Fruit fly (Drosophila melanogaster) whole organism, embryonic: Measurements from ENCODE around the gene Cyp4ac3.

Experiments
- ATbp ChIP-seq: fragments of 200-800 bp; sonication (Bioruptor generic); optimal IDR thresholded peaks from 2 replicates; lab custom pipeline; 2017; ENCODE audit warnings: missing biosample characterization, mild to moderate bottlenecking, missing genetic modification characterization, missing genetic modification reagents
- Adf1 ChIP-seq: fragments of 200-800 bp; sonication (Bioruptor generic); IDR thresholded peaks from 2 replicates; pipeline ENCODE4 v1.3.6; 2022; ENCODE audit warnings: missing biosample characterization, missing genetic modification characterization
- Atf6 ChIP-seq: fragments of 200-800 bp; sonication (Bioruptor generic); IDR thresholded peaks from 2 replicates; pipeline ENCODE4 v1.3.6; 2022; ENCODE audit warnings: missing biosample characterization, missing genetic modification characterization
- BEAF-32 ChIP-seq: fragments of 200-800 bp; sonication (Bioruptor generic); optimal IDR thresholded peaks from 3 replicates; lab custom pipeline; 2017; ENCODE audit warnings: missing biosample characterization, missing genetic modification characterization, mild to moderate bottlenecking, moderate library complexity, missing genetic modification reagents
- CG10543 ChIP-seq: fragments of 200-800 bp; sonication (Bioruptor generic); optimal IDR thresholded peaks from 3 replicates; lab custom pipeline; 2017; ENCODE audit warnings: missing biosample characterization, mild to moderate bottlenecking, missing genetic modification characterization, moderate library complexity
- CG12219 ChIP-seq: fragments of 200-800 bp; sonication (Bioruptor generic); optimal IDR thresholded peaks from 3 replicates; lab custom pipeline; 2018; ENCODE audit warnings: missing biosample characterization, mild to moderate bottlenecking, missing genetic modification characterization
- CG12659 ChIP-seq: fragments of 200-800 bp; sonication (Bioruptor generic); optimal IDR thresholded peaks from 3 replicates; lab custom pipeline; 2017; ENCODE audit warnings: mild to moderate bottlenecking, missing biosample characterization, missing genetic modification reagents, missing genetic modification characterization
- CG13775 ChIP-seq: fragments of 200-800 bp; sonication (Bioruptor generic); optimal IDR thresholded peaks from 3 replicates; lab custom pipeline; 2017; ENCODE audit warnings: missing biosample characterization, mild to moderate bottlenecking, missing genetic modification characterization
- CG1603 ChIP-seq: fragments of 200-800 bp; sonication (Bioruptor generic); optimal IDR thresholded peaks from 2 replicates; lab custom pipeline; 2019; ENCODE audit warnings: missing biosample characterization, mild to moderate bottlenecking, missing genetic modification characterization, moderate library complexity
- CG1792 ChIP-seq: fragments of 200-800 bp; sonication (Bioruptor generic); optimal IDR thresholded peaks from 2 replicates; lab custom pipeline; 2016; ENCODE audit warnings: missing biosample characterization, missing genetic modification characterization
- CG30020 ChIP-seq: fragments of 200-800 bp; optimal IDR thresholded peaks from 2 replicates; lab custom pipeline; 2019; ENCODE audit warnings: missing biosample characterization, mild to moderate bottlenecking, missing genetic modification characterization, moderate library complexity
- CG3995 ChIP-seq: fragments of 200-800 bp; sonication (Bioruptor generic); optimal IDR thresholded peaks from 3 replicates; lab custom pipeline; 2016; ENCODE audit warnings: missing biosample characterization, missing genetic modification characterization
- CG5953 ChIP-seq: fragments of 200-800 bp; sonication (Bioruptor generic); IDR thresholded peaks from 2 replicates; pipeline ENCODE4 v1.3.6; 2022; ENCODE audit warnings: missing biosample characterization, missing genetic modification characterization
- CG7963 ChIP-seq: fragments of 200-800 bp; sonication (Bioruptor generic); IDR thresholded peaks from 3 replicates; pipeline ENCODE4 v1.3.6; 2022; ENCODE audit warnings: missing biosample characterization, missing genetic modification characterization; ENCODE audit not compliant: partially characterized antibody
- CG8359 ChIP-seq: fragments of 200-800 bp; sonication (Bioruptor generic); optimal IDR thresholded peaks from 2 replicates; lab custom pipeline; 2017; ENCODE audit warnings: missing biosample characterization, mild to moderate bottlenecking, missing genetic modification characterization, borderline replicate concordance
- D ChIP-seq, 2 experiments: fragments of 200-800 bp in 1 of 2; fragments of >200 bp in 1 of 2; sonication (Bioruptor generic) in 1 of 2; optimal IDR thresholded peaks; 2 replicates in 1 of 2; 3 replicates in 1 of 2; lab custom pipeline; 2017; ENCODE audit warnings: mild to moderate bottlenecking in 1 of 2, missing biosample characterization in 1 of 2, missing genetic modification characterization in 1 of 2, missing genetic modification reagents in 1 of 2
- Dad ChIP-seq: fragments of 200-800 bp; sonication (Bioruptor generic); optimal IDR thresholded peaks from 3 replicates; lab custom pipeline; 2016; ENCODE audit warnings: missing biosample characterization, missing genetic modification characterization
- Dek ChIP-seq: fragments of 200-800 bp; sonication (Bioruptor generic); optimal IDR thresholded peaks from 3 replicates; lab custom pipeline; 2019; ENCODE audit warnings: missing biosample characterization, mild to moderate bottlenecking, missing genetic modification characterization, moderate library complexity
- Dip3 ChIP-seq: fragments of 200-800 bp; sonication (Bioruptor generic); optimal IDR thresholded peaks from 3 replicates; lab custom pipeline; 2016; ENCODE audit warnings: missing biosample characterization, missing genetic modification characterization
- Elba2 ChIP-seq: fragments of 200-800 bp; sonication (Bioruptor generic); optimal IDR thresholded peaks from 3 replicates; lab custom pipeline; 2016; ENCODE audit warnings: missing biosample characterization, missing genetic modification characterization
- GATAe ChIP-seq: fragments of 200-800 bp; sonication (Bioruptor generic); conservative IDR thresholded peaks from 2 replicates; pipeline ENCODE4 v1.3.6; 2022; ENCODE audit warnings: missing biosample characterization, missing genetic modification characterization
- Kr ChIP-seq: fragments of 200-800 bp; sonication (Bioruptor generic); optimal IDR thresholded peaks from 2 replicates; lab custom pipeline; 2017; ENCODE audit warnings: missing biosample characterization, mild to moderate bottlenecking, missing genetic modification characterization
- MTF-1 ChIP-seq: fragments of 200-800 bp; sonication (Bioruptor generic); optimal IDR thresholded peaks from 2 replicates; lab custom pipeline; 2018; ENCODE audit warnings: missing biosample characterization, mild to moderate bottlenecking, missing genetic modification characterization, borderline replicate concordance
- Med ChIP-seq: fragments of 200-800 bp; sonication (Bioruptor generic); peaks from one replicate; lab custom pipeline; 2016; ENCODE audit warnings: missing biosample characterization, missing genetic modification characterization, mild to moderate bottlenecking, inconsistent platforms, moderate library complexity
- NFAT ChIP-seq: fragments of 200-800 bp; sonication (Bioruptor generic); IDR thresholded peaks from 2 replicates; pipeline ENCODE4 v1.3.6; 2022; ENCODE audit warnings: missing biosample characterization, missing genetic modification characterization
- Six4 ChIP-seq: fragments of 200-800 bp; sonication (Bioruptor generic); optimal IDR thresholded peaks from 2 replicates; lab custom pipeline; 2016; ENCODE audit warnings: missing biosample characterization, missing genetic modification characterization
- amos ChIP-seq: fragments of 200-800 bp; sonication (Bioruptor generic); IDR thresholded peaks from 2 replicates; pipeline ENCODE4 v1.3.6; 2022; ENCODE audit warnings: missing biosample characterization, missing genetic modification characterization; ENCODE audit not compliant: partially characterized antibody
- cad ChIP-seq: fragments of >200 bp; optimal IDR thresholded peaks from 2 replicates; lab custom pipeline; 2017; ENCODE audit warnings: missing biosample characterization, missing genetic modification characterization
- cg ChIP-seq: fragments of 200-800 bp; sonication (Bioruptor generic); optimal IDR thresholded peaks from 3 replicates; lab custom pipeline; 2019; ENCODE audit warnings: missing biosample characterization, mild to moderate bottlenecking, missing genetic modification characterization, moderate library complexity
- dan ChIP-seq: fragments of 200-800 bp; sonication (Bioruptor generic); IDR thresholded peaks from 2 replicates; pipeline ENCODE4 v1.3.6; 2022; ENCODE audit warnings: missing biosample characterization, missing genetic modification characterization
- ewg ChIP-seq: fragments of 200-800 bp; sonication (Bioruptor generic); optimal IDR thresholded peaks from 3 replicates; lab custom pipeline; 2017; ENCODE audit warnings: mild to moderate bottlenecking, missing biosample characterization, missing genetic modification reagents, missing genetic modification characterization
- hb ChIP-seq: fragments of 200-800 bp; sonication (Bioruptor generic); IDR thresholded peaks from 3 replicates; pipeline ENCODE4 v1.3.6; 2022; ENCODE audit warnings: missing biosample characterization, missing genetic modification characterization; ENCODE audit not compliant: partially characterized antibody
- ken ChIP-seq: fragments of 200-800 bp; sonication (Bioruptor generic); IDR thresholded peaks from 3 replicates; pipeline ENCODE4 v1.3.6; 2022; ENCODE audit warnings: missing biosample characterization, missing genetic modification characterization
- lbe ChIP-seq: fragments of 200-800 bp; sonication (Bioruptor generic); optimal IDR thresholded peaks from 2 replicates; lab custom pipeline; 2016; ENCODE audit warnings: missing biosample characterization, mild to moderate bottlenecking, missing genetic modification characterization
- nerfin-1 ChIP-seq: fragments of 200-800 bp; sonication (Bioruptor generic); optimal IDR thresholded peaks from 3 replicates; lab custom pipeline; 2019; ENCODE audit warnings: missing biosample characterization, mild to moderate bottlenecking, missing genetic modification characterization, moderate library complexity
- org-1 ChIP-seq: fragments of 200-800 bp; sonication (Bioruptor generic); optimal IDR thresholded peaks from 2 replicates; lab custom pipeline; 2017; ENCODE audit warnings: missing biosample characterization, missing genetic modification characterization
- p53 ChIP-seq: fragments of 200-800 bp; sonication (Bioruptor generic); optimal IDR thresholded peaks from 2 replicates; lab custom pipeline; 2016; ENCODE audit warnings: missing biosample characterization, missing genetic modification characterization
- prd ChIP-seq, 3 experiments: fragments of >200 bp in 2 of 3; fragments of 200-800 bp in 1 of 3; sonication (Bioruptor generic) in 1 of 3; optimal IDR thresholded peaks in 2 of 3; IDR thresholded peaks in 1 of 3; 2 replicates in 2 of 3; 3 replicates in 1 of 3; pipeline versions ENCODE4 v1.3.6 to Lab custom; 2017 to 2022; ENCODE audit warnings: missing biosample characterization in 1 of 3, missing genetic modification characterization in 1 of 3
- pum ChIP-seq: fragments of 200-800 bp; sonication (Bioruptor generic); optimal IDR thresholded peaks from 2 replicates; lab custom pipeline; 2016; ENCODE audit warnings: missing biosample characterization, missing genetic modification characterization
- schlank ChIP-seq: fragments of 200-800 bp; sonication (Bioruptor generic); optimal IDR thresholded peaks from 2 replicates; lab custom pipeline; 2018; ENCODE audit warnings: missing biosample characterization, mild to moderate bottlenecking, missing genetic modification characterization
- sima ChIP-seq: fragments of 200-800 bp; sonication (Bioruptor generic); optimal IDR thresholded peaks from 2 replicates; lab custom pipeline; 2016; ENCODE audit warnings: missing biosample characterization, missing genetic modification characterization
- sob ChIP-seq: fragments of 200-800 bp; sonication (Bioruptor generic); IDR thresholded peaks from 2 replicates; pipeline ENCODE4 v1.3.6; 2022; ENCODE audit warnings: missing biosample characterization, missing genetic modification characterization
- ssp ChIP-seq: fragments of 200-800 bp; sonication (Bioruptor generic); IDR thresholded peaks from 2 replicates; pipeline ENCODE4 v1.3.6; 2022; ENCODE audit warnings: missing biosample characterization, missing genetic modification characterization
- tll ChIP-seq, 2 experiments: fragments of 200-800 bp in 1 of 2; fragments of >200 bp in 1 of 2; sonication (Bioruptor generic) in 1 of 2; optimal IDR thresholded peaks; 2 replicates each; lab custom pipeline; 2017 to 2019; ENCODE audit warnings: missing biosample characterization in 2 of 2, missing genetic modification characterization in 2 of 2, mild to moderate bottlenecking in 1 of 2, moderate library complexity in 1 of 2
- usp ChIP-seq: fragments of >200 bp; optimal IDR thresholded peaks from 2 replicates; lab custom pipeline; 2017; ENCODE audit warnings: missing biosample characterization, missing genetic modification characterization
- wdn ChIP-seq: fragments of 200-800 bp; sonication (Bioruptor generic); IDR thresholded peaks from 2 replicates; pipeline ENCODE4 v1.3.6; 2022; ENCODE audit warnings: missing biosample characterization, missing genetic modification characterization
- yki ChIP-seq: fragments of >200 bp; optimal IDR thresholded peaks from 3 replicates; lab custom pipeline; 2018
- zf30C ChIP-seq: fragments of 200-800 bp; sonication (Bioruptor generic); optimal IDR thresholded peaks from 3 replicates; lab custom pipeline; 2018; ENCODE audit warnings: missing biosample characterization, mild to moderate bottlenecking, missing genetic modification characterization
- zfh1 ChIP-seq: fragments of 200-800 bp; sonication (Bioruptor generic); IDR thresholded peaks from 3 replicates; pipeline ENCODE4 v1.3.6; 2022; ENCODE audit warnings: missing biosample characterization, missing genetic modification characterization

Cyp4ac3 gene

dm6 chr2L:5237175-5237753, 31.0 kb upstream of the Cyp4ac3 start (continued):
- TF ChIP-seq sob (GFP tag; lab: Robert Waterston, UW) (peak; percentile 32; the same call in 1 of the 2 replicates), schlank (no peak), CG3995 (no peak), ATbp (GFP tag; lab: Kevin White, UChicago) (no peak), nerfin-1 (tag; lab: Kevin White, UChicago) (peak; percentile 31), Atf6 (GFP tag; lab: Robert Waterston, UW) (0 out of 2 replicates have a peak, but pooled peaks have one; percentile 24), GATAe (GFP tag; lab: Robert Waterston, UW) (no peak), org-1 (GFP tag; lab: Kevin White, UChicago) (no peak), Med (peak; percentile 62), amos (GFP tag; lab: Robert Waterston, UW) (peak; percentile 10; the same call in 1 of the 2 replicates), CG12659 (no peak), ken (GFP tag; lab: Robert Waterston, UW) (peak; percentile 12; the same call in 1 of the 3 replicates), cad (GFP tag; lab: Kevin White, UChicago) (peak; percentile 11), usp (GFP tag; lab: Kevin White, UChicago) (no peak), BEAF-32 (no peak), CG12219 (GFP tag; lab: Kevin White, UChicago) (peak; percentile 39), pum (GFP tag; lab: Kevin White, UChicago) (no peak), Dip3 (GFP tag; lab: Kevin White, UChicago) (no peak), Dek (tag; lab: Kevin White, UChicago) (no peak), ewg (no peak), CG1792 (GFP tag; lab: Kevin White, UChicago) (no peak), lbe (GFP tag; lab: Kevin White, UChicago) (peak; percentile 75), CG10543 (GFP tag; lab: Kevin White, UChicago) (no peak), CG5953 (GFP tag; lab: Robert Waterston, UW) (no peak), ssp (GFP tag; lab: Robert Waterston, UW) (no peak), CG30020 (tag; lab: Kevin White, UChicago) (no peak), NFAT (GFP tag; lab: Robert Waterston, UW) (no peak), Six4 (GFP tag; lab: Kevin White, UChicago) (peak; percentile 10), yki (lab: Kevin White, UChicago) (peak; percentile 99), dan (no peak), Elba2 (GFP tag; lab: Kevin White, UChicago) (no peak), CG7963 (GFP tag; lab: Robert Waterston, UW) (no peak), Adf1 (GFP tag; lab: Robert Waterston, UW) (peak; percentile 63), prd (optimal IDR thresholded peaks at IDR 0.05; lab: Kevin White, UChicago) (no peak), prd (GFP tag; IDR thresholded peaks at IDR 0.05; lab: Robert Waterston, UW) (no peak), CG8359 (GFP tag; lab: Kevin White, UChicago) (peak; percentile 100), Dad (GFP tag; lab: Kevin White, UChicago) (no peak), p53 (GFP tag; lab: Kevin White, UChicago) (no peak), cg (peak; percentile 81), Kr (GFP tag; lab: Kevin White, UChicago) (no peak), MTF-1 (GFP tag; lab: Kevin White, UChicago) (peak; percentile 62), sima (GFP tag; lab: Kevin White, UChicago) (no peak), zfh1 (GFP tag; lab: Robert Waterston, UW) (0 out of 3 replicates have a peak, but pooled peaks have one; percentile 32), wdn (GFP tag; lab: Robert Waterston, UW) (no peak), D (optimal IDR thresholded peaks at IDR 0.05; lab: Kevin White, UChicago) (no peak), D (GFP tag; optimal IDR thresholded peaks at IDR 0.05; lab: Kevin White, UChicago) (no peak), CG1603 (tag; lab: Kevin White, UChicago) (no peak), CG13775 (GFP tag; lab: Kevin White, UChicago) (no peak), hb (GFP tag; lab: Robert Waterston, UW) (no peak), zf30C (GFP tag; lab: Kevin White, UChicago) (no peak), tll (GFP tag; optimal IDR thresholded peaks at IDR 0.05; lab: Kevin White, UChicago) (peak in 1 of 2 experiments; percentile 15)
